Worm (Caenorhabditis elegans) whole organism, L1 larva: ENCODE results near the gene F36H12.9.

Experiments
- aly-2 ChIP-seq: fragments of 150-350 bp; optimal IDR thresholded peaks from 2 replicates; lab custom pipeline; 2014; ENCODE audit warnings: missing biosample characterization, missing genetic modification characterization
- ama-1 ChIP-seq: fragments of 150-350 bp; optimal IDR thresholded peaks from 2 replicates; lab custom pipeline; 2014
- ces-1 ChIP-seq: fragments of 150-350 bp; optimal IDR thresholded peaks from 2 replicates; lab custom pipeline; 2014; ENCODE audit warnings: missing biosample characterization, missing genetic modification reagents, missing genetic modification characterization
- dpl-1 ChIP-seq, 3 experiments: fragments of 150-350 bp in 2 of 3; sonication (generic microtip) in 1 of 3; optimal IDR thresholded peaks; 2 replicates each; lab custom pipeline; 2014 to 2017; ENCODE audit warnings: missing biosample characterization in 3 of 3, missing genetic modification characterization in 3 of 3, missing genetic modification reagents in 3 of 3
- fkh-10 ChIP-seq: sonication (generic microtip); optimal IDR thresholded peaks from 2 replicates; lab custom pipeline; 2017; ENCODE audit warnings: missing biosample characterization, missing genetic modification reagents, missing genetic modification characterization
- hlh-4 ChIP-seq: sonication (generic microtip); optimal IDR thresholded peaks from 2 replicates; lab custom pipeline; 2016; ENCODE audit warnings: mild to moderate bottlenecking, missing genetic modification characterization, missing compliant biosample characterization
- mdl-1 ChIP-seq, 2 experiments: fragments of 150-350 bp; optimal IDR thresholded peaks; 2 replicates each; lab custom pipeline; 2014 to 2017; ENCODE audit warnings: missing biosample characterization in 2 of 2, missing genetic modification characterization in 2 of 2, inconsistent platforms in 1 of 2
- mep-1 ChIP-seq: fragments of 150-350 bp; optimal IDR thresholded peaks from 2 replicates; lab custom pipeline; 2014; ENCODE audit warnings: missing biosample characterization, missing genetic modification characterization
- nhr-11 ChIP-seq: fragments of 150-350 bp; optimal IDR thresholded peaks from 2 replicates; lab custom pipeline; 2014; ENCODE audit warnings: missing biosample characterization, missing genetic modification characterization
- skn-1 ChIP-seq: fragments of 150-350 bp; optimal IDR thresholded peaks from 2 replicates; lab custom pipeline; 2014; ENCODE audit warnings: missing biosample characterization, missing genetic modification characterization
- snu-23 ChIP-seq: sonication (generic microtip); optimal IDR thresholded peaks from 2 replicates; lab custom pipeline; 2016; ENCODE audit warnings: missing genetic modification characterization, missing compliant biosample characterization
- vab-15 ChIP-seq: sonication (generic microtip); optimal IDR thresholded peaks from 2 replicates; lab custom pipeline; 2017; ENCODE audit warnings: missing genotype, mild to moderate bottlenecking, missing genetic modification characterization, missing compliant biosample characterization
- zag-1 ChIP-seq: fragments of 150-350 bp; optimal IDR thresholded peaks from 2 replicates; lab custom pipeline; 2014; ENCODE audit warnings: missing biosample characterization, missing genetic modification characterization

- TF ChIP-seq skn-1 (tag; lab: Kevin White, UChicago) (no peak), fkh-10 (GFP tag; lab: Kevin White, UChicago) (no peak), ces-1 (no peak), snu-23 (no peak), aly-2 (tag; lab: Kevin White, UChicago) (no peak), hlh-4 (tag; lab: Kevin White, UChicago) (no peak), mep-1 (tag; lab: Kevin White, UChicago) (no peak), nhr-11 (tag; lab: Kevin White, UChicago) (no peak), mdl-1 (tag; optimal IDR thresholded peaks at IDR 0.05; lab: Kevin White, UChicago) (no peak), ama-1 (lab: Kevin White, UChicago) (no peak), vab-15 (tag; lab: Kevin White, UChicago) (no peak), zag-1 (tag; lab: Kevin White, UChicago) (no peak), dpl-1 (GFP tag; optimal IDR thresholded peaks at IDR 0.05; lab: Kevin White, UChicago) (no peak)
These were observed 33.7 kb downstream of the F36H12.9 start, which contains the start of gene nlp-47 for ce11 chrIV:5290547-5290946.
